Fruit fly (Drosophila melanogaster) whole organism, embryonic: Measurements from ENCODE around the gene chif.

ENCODE experiments used
- Antp ChIP-seq: fragments of 200-800 bp; sonication (Bioruptor generic); optimal IDR thresholded peaks from 3 replicates; lab custom pipeline; 2016; ENCODE audit warnings: missing biosample characterization, missing genetic modification characterization
- B-H2 ChIP-seq: fragments of 200-800 bp; sonication (Bioruptor generic); optimal IDR thresholded peaks from 2 replicates; lab custom pipeline; 2018; ENCODE audit warnings: missing biosample characterization, mild to moderate bottlenecking, missing genetic modification characterization
- CG10209 ChIP-seq: fragments of 200-800 bp; sonication (Bioruptor generic); optimal IDR thresholded peaks from 3 replicates; lab custom pipeline; 2017; ENCODE audit warnings: missing biosample characterization, mild to moderate bottlenecking, missing genetic modification characterization, missing genetic modification reagents
- CG10274 ChIP-seq: fragments of 200-800 bp; sonication (Bioruptor generic); optimal IDR thresholded peaks from 3 replicates; lab custom pipeline; 2017; ENCODE audit warnings: missing biosample characterization, mild to moderate bottlenecking, missing genetic modification characterization
- CG11085 ChIP-seq: fragments of 200-800 bp; sonication (Bioruptor generic); IDR thresholded peaks from 2 replicates; pipeline ENCODE4 v1.3.6; 2022; ENCODE audit warnings: missing biosample characterization, missing genetic modification characterization
- CG11560 ChIP-seq: fragments of 200-800 bp; sonication (Bioruptor generic); IDR thresholded peaks from 3 replicates; pipeline ENCODE4 v1.3.6; 2022; ENCODE audit warnings: missing biosample characterization, missing genetic modification characterization
- CG12155 ChIP-seq: fragments of 200-800 bp; sonication (Bioruptor generic); optimal IDR thresholded peaks from 3 replicates; lab custom pipeline; 2016; ENCODE audit warnings: missing biosample characterization, missing genetic modification characterization
- CG17186 ChIP-seq: fragments of 200-800 bp; sonication (Bioruptor generic); optimal IDR thresholded peaks from 3 replicates; lab custom pipeline; 2017; ENCODE audit warnings: missing biosample characterization, missing genetic modification reagents, missing genetic modification characterization
- CG18011 ChIP-seq: fragments of 200-800 bp; sonication (Bioruptor generic); optimal IDR thresholded peaks from 2 replicates; lab custom pipeline; 2017; ENCODE audit warnings: missing biosample characterization, missing genetic modification characterization, mild to moderate bottlenecking, moderate library complexity, missing genotype
- CG18599 ChIP-seq: fragments of 200-800 bp; sonication (Bioruptor generic); optimal IDR thresholded peaks from 3 replicates; lab custom pipeline; 2017; ENCODE audit warnings: missing biosample characterization, missing genetic modification characterization, mild to moderate bottlenecking, moderate library complexity, missing genetic modification reagents
- CG31365 ChIP-seq: fragments of 200-800 bp; sonication (Bioruptor generic); optimal IDR thresholded peaks from 2 replicates; lab custom pipeline; 2018; ENCODE audit warnings: missing biosample characterization, mild to moderate bottlenecking, missing genetic modification characterization
- CG31441 ChIP-seq: fragments of 200-800 bp; sonication (Bioruptor generic); IDR thresholded peaks from 2 replicates; pipeline ENCODE4 v1.3.6; 2022; ENCODE audit warnings: missing biosample characterization, missing genetic modification characterization
- CG3838 ChIP-seq: fragments of 200-800 bp; sonication (Bioruptor generic); optimal IDR thresholded peaks from 3 replicates; lab custom pipeline; 2016; ENCODE audit warnings: missing biosample characterization, missing genetic modification characterization
- CG42726 ChIP-seq: fragments of 200-800 bp; sonication (Bioruptor generic); IDR thresholded peaks from 2 replicates; pipeline ENCODE4 v1.3.6; 2022; ENCODE audit warnings: missing biosample characterization, missing genetic modification characterization; ENCODE audit not compliant: partially characterized antibody
- CG4707 ChIP-seq: fragments of 200-800 bp; sonication (Bioruptor generic); optimal IDR thresholded peaks from 2 replicates; lab custom pipeline; 2018; ENCODE audit warnings: missing biosample characterization, mild to moderate bottlenecking, missing genetic modification characterization, moderate library complexity
- CG6854 ChIP-seq: fragments of 200-800 bp; sonication (Bioruptor generic); optimal IDR thresholded peaks from 3 replicates; lab custom pipeline; 2017; ENCODE audit warnings: missing biosample characterization, mild to moderate bottlenecking, missing genetic modification characterization
- CG7786 ChIP-seq: fragments of 200-800 bp; sonication (Bioruptor generic); optimal IDR thresholded peaks from 2 replicates; lab custom pipeline; 2016; ENCODE audit warnings: missing biosample characterization, missing genetic modification characterization
- CG9727 ChIP-seq: fragments of 200-800 bp; sonication (Bioruptor generic); optimal IDR thresholded peaks from 3 replicates; lab custom pipeline; 2017; ENCODE audit warnings: missing biosample characterization, mild to moderate bottlenecking, missing genetic modification characterization
- Deaf1 ChIP-seq: fragments of 200-800 bp; optimal IDR thresholded peaks from 3 replicates; lab custom pipeline; 2019; ENCODE audit warnings: missing biosample characterization, mild to moderate bottlenecking, missing genetic modification characterization, moderate library complexity
- Eip74EF ChIP-seq, 2 experiments: fragments of 200-800 bp in 1 of 2; fragments of >200 bp in 1 of 2; sonication (Bioruptor generic) in 1 of 2; optimal IDR thresholded peaks; 2 replicates each; lab custom pipeline; 2017 to 2019; ENCODE audit warnings: missing biosample characterization in 2 of 2, missing genetic modification characterization in 2 of 2, mild to moderate bottlenecking in 1 of 2, moderate library complexity in 1 of 2
- Ets97D ChIP-seq: fragments of 200-800 bp; sonication (Bioruptor generic); optimal IDR thresholded peaks from 3 replicates; lab custom pipeline; 2016; ENCODE audit warnings: missing biosample characterization, missing genetic modification characterization
- MBD-R2 ChIP-seq: fragments of 200-800 bp; sonication (Bioruptor generic); IDR thresholded peaks from 2 replicates; pipeline ENCODE4 v1.3.6; 2022; ENCODE audit warnings: missing biosample characterization, missing genetic modification characterization
- Nf-YA ChIP-seq: fragments of 200-800 bp; sonication (Bioruptor generic); IDR thresholded peaks from 2 replicates; pipeline ENCODE4 v1.3.6; 2022; ENCODE audit warnings: missing biosample characterization, missing genetic modification characterization
- Optix ChIP-seq: fragments of 200-800 bp; sonication (Bioruptor generic); IDR thresholded peaks from 3 replicates; pipeline ENCODE4 v1.3.6; 2022; ENCODE audit warnings: missing biosample characterization, missing genetic modification characterization
- PHDP ChIP-seq: fragments of 200-800 bp; sonication (Bioruptor generic); optimal IDR thresholded peaks from 3 replicates; lab custom pipeline; 2018; ENCODE audit warnings: missing biosample characterization, mild to moderate bottlenecking, missing genetic modification characterization, moderate library complexity
- Ravus ChIP-seq: fragments of 200-800 bp; sonication (Bioruptor generic); IDR thresholded peaks from 2 replicates; pipeline ENCODE4 v1.3.6; 2022; ENCODE audit warnings: missing biosample characterization, missing genetic modification characterization
- Rfx ChIP-seq: fragments of 200-800 bp; sonication (Bioruptor generic); IDR thresholded peaks from 2 replicates; pipeline ENCODE4 v1.3.6; 2022; ENCODE audit warnings: missing biosample characterization, missing genetic modification characterization
- Sin3A ChIP-seq: fragments of >200 bp; optimal IDR thresholded peaks from 2 replicates; lab custom pipeline; 2018
- Ssrp ChIP-seq: fragments of 200-800 bp; sonication (Bioruptor generic); optimal IDR thresholded peaks from 2 replicates; lab custom pipeline; 2018; ENCODE audit warnings: missing biosample characterization, mild to moderate bottlenecking, missing genetic modification characterization, moderate library complexity
- Trl ChIP-seq, 3 experiments: fragments of >200 bp in 2 of 3; fragments of 200-800 bp in 1 of 3; sonication (Bioruptor generic) in 1 of 3; optimal IDR thresholded peaks; 2 replicates in 1 of 3; 3 replicates in 2 of 3; lab custom pipeline; 2016 to 2017; ENCODE audit warnings: missing biosample characterization in 1 of 3, missing genetic modification characterization in 1 of 3
- br ChIP-seq: fragments of >200 bp; optimal IDR thresholded peaks from 2 replicates; lab custom pipeline; 2017
- ci ChIP-seq: fragments of 200-800 bp; sonication (Bioruptor generic); IDR thresholded peaks from 3 replicates; pipeline ENCODE4 v1.3.6; 2022; ENCODE audit warnings: missing biosample characterization, missing genetic modification characterization
- dimm ChIP-seq: fragments of 200-800 bp; sonication (Bioruptor generic); IDR thresholded peaks from 2 replicates; pipeline ENCODE4 v1.3.6; 2022; ENCODE audit warnings: missing biosample characterization, missing genetic modification characterization
- dmrt99B ChIP-seq: fragments of 200-800 bp; sonication (Bioruptor generic); optimal IDR thresholded peaks from 2 replicates; lab custom pipeline; 2018; ENCODE audit warnings: missing biosample characterization, mild to moderate bottlenecking, missing genetic modification characterization, moderate library complexity
- eve ChIP-seq, 2 experiments: fragments of >200 bp; optimal IDR thresholded peaks; 2 replicates each; lab custom pipeline; 2017; ENCODE audit warnings: missing biosample characterization in 2 of 2, missing genetic modification characterization in 2 of 2
- fd102C ChIP-seq: fragments of 200-800 bp; sonication (Bioruptor generic); optimal IDR thresholded peaks from 2 replicates; lab custom pipeline; 2018; ENCODE audit warnings: missing biosample characterization, mild to moderate bottlenecking, missing genetic modification characterization, moderate library complexity
- gfzf ChIP-seq: fragments of 200-800 bp; sonication (Bioruptor generic); optimal IDR thresholded peaks from 2 replicates; lab custom pipeline; 2016; ENCODE audit warnings: missing biosample characterization, mild to moderate bottlenecking, missing genetic modification characterization, moderate library complexity
- gro ChIP-seq: fragments of 200-800 bp; sonication (Bioruptor generic); optimal IDR thresholded peaks from 2 replicates; lab custom pipeline; 2016; ENCODE audit warnings: missing biosample characterization, missing genetic modification characterization
- ham ChIP-seq: fragments of 200-800 bp; sonication (Bioruptor generic); IDR thresholded peaks from 2 replicates; pipeline ENCODE4 v1.3.6; 2022; ENCODE audit warnings: missing biosample characterization, missing genetic modification characterization
- lab ChIP-seq: fragments of 200-800 bp; sonication (Bioruptor generic); optimal IDR thresholded peaks from 3 replicates; lab custom pipeline; 2017; ENCODE audit warnings: missing biosample characterization, missing genetic modification characterization, mild to moderate bottlenecking, moderate library complexity, missing genetic modification reagents
- luna ChIP-seq: fragments of 200-800 bp; sonication (Bioruptor generic); optimal IDR thresholded peaks from 2 replicates; lab custom pipeline; 2016; ENCODE audit warnings: missing biosample characterization, missing genetic modification characterization
- mld ChIP-seq: fragments of 200-800 bp; sonication (Bioruptor generic); IDR thresholded peaks from 3 replicates; pipeline ENCODE4 v1.3.6; 2022; ENCODE audit warnings: missing biosample characterization, missing genetic modification characterization; ENCODE audit not compliant: partially characterized antibody
- oc ChIP-seq: fragments of 200-800 bp; sonication (Bioruptor generic); optimal IDR thresholded peaks from 2 replicates; lab custom pipeline; 2018; ENCODE audit warnings: missing biosample characterization, mild to moderate bottlenecking, missing genetic modification characterization, moderate library complexity
- ranshi ChIP-seq: fragments of 200-800 bp; sonication (Bioruptor generic); IDR thresholded peaks from 2 replicates; pipeline ENCODE4 v1.3.6; 2022; ENCODE audit warnings: missing biosample characterization, missing genetic modification characterization
- repo ChIP-seq: fragments of 200-800 bp; sonication (Bioruptor generic); optimal IDR thresholded peaks from 2 replicates; lab custom pipeline; 2016; ENCODE audit warnings: missing biosample characterization, missing genetic modification characterization
- tin ChIP-seq: fragments of 200-800 bp; sonication (Bioruptor generic); optimal IDR thresholded peaks from 3 replicates; lab custom pipeline; 2016; ENCODE audit warnings: missing biosample characterization, missing genetic modification characterization
- wdn ChIP-seq: fragments of 200-800 bp; sonication (Bioruptor generic); IDR thresholded peaks from 2 replicates; pipeline ENCODE4 v1.3.6; 2022; ENCODE audit warnings: missing biosample characterization, missing genetic modification characterization
- zen ChIP-seq: fragments of 200-800 bp; sonication (Bioruptor generic); optimal IDR thresholded peaks from 3 replicates; lab custom pipeline; 2018; ENCODE audit warnings: missing biosample characterization, mild to moderate bottlenecking, missing genetic modification characterization, moderate library complexity

The chif gene

dm6 chr2L:16299466-16300311 lies 52.7 kb downstream of the chif start, which contains the start of the genes heix and CG17328 (continued):
- TF ChIP-seq CG31365 (no peak), CG9727 (GFP tag; lab: Kevin White, UChicago) (peak; percentile 77), repo (no peak), gro (GFP tag; lab: Kevin White, UChicago) (peak; percentile 31), fd102C (GFP tag; lab: Kevin White, UChicago) (no peak), CG31441 (GFP tag; lab: Robert Waterston, UW) (no peak; the same call in 1 of the 2 replicates), ham (GFP tag; lab: Robert Waterston, UW) (no peak; the same call in 1 of the 2 replicates), CG11085 (GFP tag; lab: Robert Waterston, UW) (peak; percentile 54), br (lab: Kevin White, UChicago) (no peak), Antp (GFP tag; lab: Kevin White, UChicago) (peak; percentile 55), ranshi (GFP tag; lab: Robert Waterston, UW) (0 out of 2 replicates have a peak, but pooled peaks have one; percentile 71), CG42726 (GFP tag; lab: Robert Waterston, UW) (0 out of 2 replicates have a peak, but pooled peaks have one; percentile 30), tin (peak; percentile 73), CG10274 (GFP tag; lab: Kevin White, UChicago) (no peak), CG11560 (tag; lab: Robert Waterston, UW) (no peak; the same call in 2 of the 3 replicates), luna (peak; percentile 70), CG18011 (GFP tag; lab: Kevin White, UChicago) (peak; percentile 24), Trl (optimal IDR thresholded peaks at IDR 0.05; lab: Kevin White, UChicago) (peak; percentile 88 to 89), Trl (GFP tag; optimal IDR thresholded peaks at IDR 0.05; lab: Kevin White, UChicago) (peak; percentile 48), Ravus (GFP tag; lab: Robert Waterston, UW) (peak; percentile 3; the same call in 1 of the 2 replicates), CG12155 (GFP tag; lab: Kevin White, UChicago) (peak; percentile 58), mld (GFP tag; lab: Robert Waterston, UW) (no peak), Optix (GFP tag; lab: Robert Waterston, UW) (no peak), Nf-YA (GFP tag; lab: Robert Waterston, UW) (no peak), CG4707 (no peak), PHDP (tag; lab: Kevin White, UChicago) (peak; percentile 78), dimm (GFP tag; lab: Robert Waterston, UW) (no peak), CG18599 (peak; percentile 72), Rfx (peak; percentile 85), zen (peak; percentile 54), wdn (0 out of 2 replicates have a peak, but pooled peaks have one; percentile 73), eve (GFP tag; optimal IDR thresholded peaks at IDR 0.05; lab: Kevin White, UChicago) (no peak), Deaf1 (tag; lab: Kevin White, UChicago) (no peak), Ssrp (tag; lab: Kevin White, UChicago) (peak; percentile 66), Sin3A (peak; percentile 80), ci (GFP tag; lab: Robert Waterston, UW) (peak; percentile 80), gfzf (GFP tag; lab: Kevin White, UChicago) (peak; percentile 72), Ets97D (peak; percentile 74), CG7786 (peak; percentile 56), lab (GFP tag; lab: Kevin White, UChicago) (no peak), Eip74EF (GFP tag; optimal IDR thresholded peaks at IDR 0.05; lab: Kevin White, UChicago) (no peak), CG3838 (GFP tag; lab: Kevin White, UChicago) (no peak), CG17186 (GFP tag; lab: Kevin White, UChicago) (peak; percentile 61), dmrt99B (tag; lab: Kevin White, UChicago) (no peak), B-H2 (GFP tag; lab: Kevin White, UChicago) (peak; percentile 73), oc (tag; lab: Kevin White, UChicago) (no peak), CG10209 (GFP tag; lab: Kevin White, UChicago) (no peak), MBD-R2 (GFP tag; lab: Robert Waterston, UW) (peak; percentile 75; the same call in 1 of the 2 replicates), CG6854 (GFP tag; lab: Kevin White, UChicago) (peak; percentile 26)
